Worm (Caenorhabditis elegans): ENCODE measurements around the gene kin-20.

DNA sequence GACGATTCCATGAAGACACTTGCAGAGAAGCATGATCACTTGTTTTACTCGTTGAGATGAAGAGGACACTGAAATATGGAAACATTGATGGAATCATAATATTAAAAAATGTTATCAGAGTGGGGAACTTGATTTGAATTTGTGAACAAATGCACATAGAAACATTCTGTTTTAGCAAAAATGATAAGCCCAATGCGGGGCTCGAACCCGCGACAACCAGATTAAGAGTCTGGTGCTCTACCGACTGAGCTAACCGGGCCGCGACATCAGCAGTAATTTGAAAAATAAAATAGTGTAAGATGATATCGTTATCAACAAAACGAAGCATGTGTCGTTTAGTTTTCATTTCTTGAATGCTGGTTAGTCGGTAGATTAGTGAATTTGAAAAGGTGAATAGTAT, 36.4 kb downstream of the kin-20 start:
- TF ChIP-seq ces-1 (GFP tag; optimal IDR thresholded peaks at IDR 0.05) (no peak), aly-2 (tag; optimal IDR thresholded peaks at IDR 0.05) (no peak), egl-27 (tag; optimal IDR thresholded peaks at IDR 0.05) (no peak), unc-62 (GFP tag; optimal IDR thresholded peaks at IDR 0.05) (no peak), egl-13 (tag; optimal IDR thresholded peaks at IDR 0.05) (no peak), zag-1 (tag; optimal IDR thresholded peaks at IDR 0.05) (no peak), nhr-237 (tag; optimal IDR thresholded peaks at IDR 0.05) (no peak)

Measured in whole organism, L1 larva.